Worm (Caenorhabditis elegans) whole organism, late embryonic: Measurements from ENCODE around the gene pak-2.
A peak's percentile ranks its signal among the peaks of the same experiment; 100 is the strongest.

Source experiments
- C08G9.2 ChIP-seq: sonication (generic microtip); optimal IDR thresholded peaks from 2 replicates; lab custom pipeline; 2016; ENCODE audit warnings: mild to moderate bottlenecking, missing genetic modification characterization, moderate library complexity, missing compliant biosample characterization
- C38D4.7 ChIP-seq: fragments of 200-800 bp; sonication (Bioruptor generic); optimal IDR thresholded peaks from 2 replicates; lab custom pipeline; 2018; ENCODE audit warnings: mild to moderate bottlenecking, missing genetic modification characterization, moderate library complexity, missing compliant biosample characterization
- F13H6.1 ChIP-seq: sonication (generic microtip); optimal IDR thresholded peaks from 2 replicates; lab custom pipeline; 2016; ENCODE audit warnings: missing genetic modification characterization, missing compliant biosample characterization
- K02D7.2 ChIP-seq: sonication (generic microtip); optimal IDR thresholded peaks from 2 replicates; lab custom pipeline; 2017; ENCODE audit warnings: mild to moderate bottlenecking, missing genetic modification characterization, missing compliant biosample characterization
- Y22D7AL.16 ChIP-seq: sonication (generic microtip); optimal IDR thresholded peaks from 2 replicates; lab custom pipeline; 2016; ENCODE audit warnings: missing genetic modification characterization, missing compliant biosample characterization
- ceh-14 ChIP-seq: sonication (generic microtip); optimal IDR thresholded peaks from 2 replicates; lab custom pipeline; 2016; ENCODE audit warnings: missing genotype, missing genetic modification characterization, missing compliant biosample characterization
- ceh-22 ChIP-seq: sonication (generic microtip); optimal IDR thresholded peaks from 2 replicates; lab custom pipeline; 2017; ENCODE audit warnings: missing biosample characterization, missing genetic modification characterization
- ceh-34 ChIP-seq: sonication (generic microtip); optimal IDR thresholded peaks from 2 replicates; lab custom pipeline; 2016; ENCODE audit warnings: mild to moderate bottlenecking, missing genetic modification characterization, missing compliant biosample characterization
- ceh-45 ChIP-seq: fragments of 200-800 bp; sonication (Bioruptor generic); IDR thresholded peaks from 2 replicates; pipeline ENCODE4 v1.3.6; 2022; ENCODE audit warnings: missing genetic modification reagents, missing genetic modification characterization, missing compliant biosample characterization
- ceh-48 ChIP-seq: sonication (generic microtip); optimal IDR thresholded peaks from 2 replicates; lab custom pipeline; 2016; ENCODE audit warnings: missing genetic modification characterization, inconsistent platforms, missing compliant biosample characterization
- che-1 ChIP-seq: sonication (generic microtip); optimal IDR thresholded peaks from 2 replicates; lab custom pipeline; 2016; ENCODE audit warnings: mild to moderate bottlenecking, missing genetic modification characterization, missing compliant biosample characterization
- dve-1 ChIP-seq: sonication (generic microtip); optimal IDR thresholded peaks from 2 replicates; lab custom pipeline; 2017; ENCODE audit warnings: antibody characterized with exemption, mild to moderate bottlenecking, missing genetic modification characterization, missing compliant biosample characterization
- elt-2 ChIP-seq: sonication (generic microtip); optimal IDR thresholded peaks from 2 replicates; lab custom pipeline; 2016; ENCODE audit warnings: missing genetic modification reagents, missing genetic modification characterization, missing compliant biosample characterization
- elt-4 ChIP-seq: sonication (generic microtip); optimal IDR thresholded peaks from 2 replicates; lab custom pipeline; 2016; ENCODE audit warnings: missing genetic modification characterization, missing compliant biosample characterization
- ets-4 ChIP-seq: sonication (generic microtip); optimal IDR thresholded peaks from 2 replicates; lab custom pipeline; 2016; ENCODE audit warnings: missing genetic modification characterization, missing compliant biosample characterization
- eyg-1 ChIP-seq: sonication (generic microtip); optimal IDR thresholded peaks from 2 replicates; lab custom pipeline; 2016; ENCODE audit warnings: missing genotype, missing genetic modification characterization, missing compliant biosample characterization
- fkh-10 ChIP-seq: fragments of 150-350 bp; optimal IDR thresholded peaks from 2 replicates; lab custom pipeline; 2014; ENCODE audit warnings: missing biosample characterization, missing genetic modification reagents, missing genetic modification characterization
- fkh-6 ChIP-seq: sonication (generic microtip); optimal IDR thresholded peaks from 2 replicates; lab custom pipeline; 2016; ENCODE audit warnings: missing genetic modification characterization, missing compliant biosample characterization
- gmeb-2 ChIP-seq: sonication (generic microtip); optimal IDR thresholded peaks from 2 replicates; lab custom pipeline; 2016; ENCODE audit warnings: missing genetic modification characterization, inconsistent platforms, missing compliant biosample characterization
- hlh-13 ChIP-seq: fragments of 200-800 bp; sonication (Bioruptor generic); optimal IDR thresholded peaks from 2 replicates; lab custom pipeline; 2018; ENCODE audit warnings: mild to moderate bottlenecking, missing genetic modification characterization, missing compliant biosample characterization
- hlh-15 ChIP-seq: sonication (generic microtip); optimal IDR thresholded peaks from 2 replicates; lab custom pipeline; 2016; ENCODE audit warnings: missing genetic modification characterization, missing compliant biosample characterization
- hlh-30 ChIP-seq: sonication (generic microtip); optimal IDR thresholded peaks from 2 replicates; lab custom pipeline; 2017; ENCODE audit warnings: antibody characterized with exemption, missing genetic modification characterization, missing compliant biosample characterization; ENCODE audit not compliant: insufficient read depth
- hlh-6 ChIP-seq: sonication (generic microtip); optimal IDR thresholded peaks from 2 replicates; lab custom pipeline; 2016; ENCODE audit warnings: missing genotype, missing genetic modification characterization, missing compliant biosample characterization
- lim-6 ChIP-seq: sonication (generic microtip); optimal IDR thresholded peaks from 2 replicates; lab custom pipeline; 2016; ENCODE audit warnings: missing genetic modification characterization, missing compliant biosample characterization
- lin-11 ChIP-seq: fragments of 200-800 bp; sonication (Bioruptor generic); optimal IDR thresholded peaks from 2 replicates; lab custom pipeline; 2018; ENCODE audit warnings: mild to moderate bottlenecking, missing genetic modification characterization, missing compliant biosample characterization
- madf-2 ChIP-seq: sonication (generic microtip); optimal IDR thresholded peaks from 2 replicates; lab custom pipeline; 2017; ENCODE audit warnings: missing genetic modification characterization, missing compliant biosample characterization
- nfya-1 ChIP-seq: sonication (generic microtip); optimal IDR thresholded peaks from 2 replicates; lab custom pipeline; 2017; ENCODE audit warnings: missing genetic modification characterization, mild to moderate bottlenecking, missing compliant biosample characterization, antibody characterized with exemption, moderate library complexity
- nhr-11 ChIP-seq: fragments of 150-350 bp; optimal IDR thresholded peaks from 2 replicates; lab custom pipeline; 2014; ENCODE audit warnings: missing biosample characterization, missing genetic modification characterization
- npax-4 ChIP-seq: sonication (generic microtip); optimal IDR thresholded peaks from 2 replicates; lab custom pipeline; 2016; ENCODE audit warnings: missing genetic modification characterization, missing compliant biosample characterization
- odd-2 ChIP-seq: sonication (generic microtip); optimal IDR thresholded peaks from 2 replicates; lab custom pipeline; 2017; ENCODE audit warnings: antibody characterized with exemption, mild to moderate bottlenecking, missing genetic modification characterization, missing compliant biosample characterization
- pat-9 ChIP-seq: fragments of 200-800 bp; sonication (Bioruptor generic); optimal IDR thresholded peaks from 2 replicates; lab custom pipeline; 2018; ENCODE audit warnings: mild to moderate bottlenecking, missing genetic modification characterization, moderate library complexity, missing compliant biosample characterization
- pax-1 ChIP-seq: fragments of 150-350 bp; optimal IDR thresholded peaks from 2 replicates; lab custom pipeline; 2014; ENCODE audit warnings: missing biosample characterization, missing genetic modification characterization
- pha-2 ChIP-seq: sonication (generic microtip); optimal IDR thresholded peaks from 2 replicates; lab custom pipeline; 2017; ENCODE audit warnings: mild to moderate bottlenecking, missing genetic modification characterization, missing compliant biosample characterization
- pha-4 ChIP-seq: fragments of 150-350 bp; optimal IDR thresholded peaks from 2 replicates; lab custom pipeline; 2018; ENCODE audit warnings: missing biosample characterization, missing genetic modification reagents, missing genetic modification characterization
- pqm-1 ChIP-seq: sonication (generic microtip); optimal IDR thresholded peaks from 2 replicates; lab custom pipeline; 2016; ENCODE audit warnings: missing genetic modification characterization, missing compliant biosample characterization
- pros-1 ChIP-seq: fragments of 150-350 bp; optimal IDR thresholded peaks from 2 replicates; lab custom pipeline; 2014; ENCODE audit warnings: missing biosample characterization, missing genetic modification reagents, missing genetic modification characterization
- ref-2 ChIP-seq: sonication (generic microtip); optimal IDR thresholded peaks from 2 replicates; lab custom pipeline; 2016; ENCODE audit warnings: missing genetic modification characterization, missing compliant biosample characterization
- rnt-1 ChIP-seq: sonication (generic microtip); optimal IDR thresholded peaks from 2 replicates; lab custom pipeline; 2016; ENCODE audit warnings: missing genetic modification characterization, missing compliant biosample characterization
- sdc-2 ChIP-seq: sonication (generic microtip); optimal IDR thresholded peaks from 2 replicates; lab custom pipeline; 2016; ENCODE audit warnings: missing genotype, missing genetic modification characterization, missing compliant biosample characterization
- sox-2 ChIP-seq: fragments of 200-800 bp; sonication (Bioruptor generic); IDR thresholded peaks from 2 replicates; pipeline ENCODE4 v1.3.6; 2022; ENCODE audit warnings: missing genetic modification reagents, missing genetic modification characterization, missing compliant biosample characterization
- sox-4 ChIP-seq: sonication (generic microtip); optimal IDR thresholded peaks from 2 replicates; lab custom pipeline; 2017; ENCODE audit warnings: mild to moderate bottlenecking, missing genetic modification characterization, inconsistent platforms, missing compliant biosample characterization
- syd-9 ChIP-seq: sonication (generic microtip); optimal IDR thresholded peaks from 2 replicates; lab custom pipeline; 2016; ENCODE audit warnings: mild to moderate bottlenecking, missing genetic modification characterization, moderate library complexity, missing compliant biosample characterization
- tbx-7 ChIP-seq: sonication (generic microtip); optimal IDR thresholded peaks from 2 replicates; lab custom pipeline; 2016; ENCODE audit warnings: missing genotype, missing genetic modification characterization, missing compliant biosample characterization
- ttx-3 ChIP-seq: sonication (generic microtip); optimal IDR thresholded peaks from 2 replicates; lab custom pipeline; 2016; ENCODE audit warnings: missing genetic modification reagents, missing genetic modification characterization, missing compliant biosample characterization
- zip-5 ChIP-seq: sonication (generic microtip); optimal IDR thresholded peaks from 2 replicates; lab custom pipeline; 2016; ENCODE audit warnings: missing genetic modification characterization, missing compliant biosample characterization
- ztf-16 ChIP-seq: sonication (generic microtip); optimal IDR thresholded peaks from 2 replicates; lab custom pipeline; 2017; ENCODE audit warnings: missing genetic modification characterization, missing compliant biosample characterization

pak-2 gene

DNA sequence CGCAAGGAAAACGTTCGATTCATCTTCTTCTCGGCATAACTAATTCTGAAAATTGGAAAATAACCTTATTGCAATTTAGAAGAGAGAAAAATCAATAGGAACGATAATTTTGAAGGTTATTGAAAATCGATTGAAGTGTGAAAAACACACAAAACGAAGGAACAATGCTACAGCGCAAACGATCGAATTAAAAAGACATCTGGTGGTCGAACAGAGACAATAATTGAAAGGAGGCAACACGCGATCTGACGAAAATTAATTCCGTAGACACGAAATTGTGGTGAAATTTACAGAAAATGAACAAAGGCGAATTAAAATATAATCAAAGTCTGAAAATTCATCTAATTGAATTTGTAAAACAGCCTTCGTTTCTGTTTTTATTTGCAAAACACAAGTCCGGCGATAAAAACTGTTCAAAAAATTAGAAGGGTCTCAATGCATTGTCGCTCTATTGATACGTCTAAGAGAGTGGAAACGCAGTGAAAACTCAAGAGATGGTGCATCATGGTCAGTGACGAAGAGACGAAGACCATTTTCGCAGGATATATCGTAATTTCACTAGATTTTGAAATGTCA is at the start of gene pak-2 (continued):
- TF ChIP-seq sox-4 (tag; lab: Kevin White, UChicago) (peak; percentile 0), ceh-14 (tag; lab: Kevin White, UChicago) (peak; percentile 95), eyg-1 (peak; percentile 57), sdc-2 (peak; percentile 36), pqm-1 (tag; lab: Kevin White, UChicago) (peak; percentile 64), gmeb-2 (tag; lab: Kevin White, UChicago) (peak; percentile 39), ceh-22 (tag; lab: Kevin White, UChicago) (no peak), pros-1 (no peak), nfya-1 (tag; lab: Kevin White, UChicago) (peak; percentile 54), ceh-45 (GFP tag; lab: Robert Waterston, UW) (no peak), pha-4 (tag; lab: Kevin White, UChicago) (no peak), zip-5 (tag; lab: Kevin White, UChicago) (peak; percentile 94), ttx-3 (tag; lab: Kevin White, UChicago) (peak; percentile 47), fkh-10 (GFP tag; lab: Kevin White, UChicago) (no peak), madf-2 (tag; lab: Kevin White, UChicago) (peak; percentile 45), F13H6.1 (tag; lab: Kevin White, UChicago) (peak; percentile 91), hlh-6 (tag; lab: Kevin White, UChicago) (peak; percentile 73)

ce11 chrV:11087519-11087998 is 48.3 kb upstream of the pak-2 start, which contains the start of gene Y42A5A.1:
Y42A5A.1 (plus strand) TSS chrV:11087948.
- TF ChIP-seq odd-2 (tag; lab: Kevin White, UChicago) (no peak), pha-4 (tag; lab: Kevin White, UChicago) (no peak), tbx-7 (tag; lab: Kevin White, UChicago) (no peak), zip-5 (tag; lab: Kevin White, UChicago) (no peak), ref-2 (tag; lab: Kevin White, UChicago) (no peak), ceh-14 (tag; lab: Kevin White, UChicago) (no peak), sox-4 (tag; lab: Kevin White, UChicago) (no peak), syd-9 (tag; lab: Kevin White, UChicago) (no peak), sdc-2 (no peak), ztf-16 (tag; lab: Kevin White, UChicago) (no peak)

DNA sequence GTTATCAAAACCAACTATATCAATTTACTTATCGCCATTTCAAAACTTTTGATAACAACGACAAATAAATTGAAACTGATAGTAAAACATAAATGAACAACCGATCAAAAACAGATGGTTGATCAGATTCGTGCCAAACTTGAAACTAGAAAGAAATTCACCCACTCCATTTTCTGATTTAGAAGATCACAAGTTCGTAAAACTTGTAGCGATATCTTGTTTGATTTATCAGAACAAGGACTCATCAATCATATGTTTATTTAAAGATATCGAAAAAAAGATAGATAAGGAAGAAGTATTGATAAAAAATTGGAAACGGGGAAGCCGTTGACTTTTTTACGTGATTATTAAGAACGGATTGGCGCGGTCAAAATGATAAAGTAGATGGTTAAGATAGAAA is 47.9 kb upstream of the pak-2 start:
- TF ChIP-seq C08G9.2 (no peak), pax-1 (no peak), sox-4 (tag; lab: Kevin White, UChicago) (no peak), hlh-15 (no peak), elt-2 (tag; lab: Kevin White, UChicago) (peak; percentile 98)

ce11 chrV:11083691-11084090 is 44.5 kb upstream of the pak-2 start:
- peak; percentile 76 for TF ChIP-seq pat-9 (tag; lab: Kevin White, UChicago)
- TF ChIP-seq ceh-34 (tag; lab: Kevin White, UChicago) = no peak
- no peak for TF ChIP-seq lim-6
- TF ChIP-seq pqm-1 (tag; lab: Kevin White, UChicago) = no peak
- TF ChIP-seq Y22D7AL.16 (tag; lab: Kevin White, UChicago) = no peak
- TF ChIP-seq pha-2 (tag; lab: Kevin White, UChicago) = peak; percentile 55
- no peak for TF ChIP-seq eyg-1
- TF ChIP-seq fkh-10 (GFP tag; lab: Kevin White, UChicago) = no peak
- no peak for TF ChIP-seq K02D7.2 (tag; lab: Kevin White, UChicago)
- no peak for TF ChIP-seq lin-11 (tag; lab: Kevin White, UChicago)
- peak; percentile 72 for TF ChIP-seq rnt-1 (tag; lab: Kevin White, UChicago)
- no peak for TF ChIP-seq che-1 (tag; lab: Kevin White, UChicago)
- TF ChIP-seq sox-2 (GFP tag; lab: Robert Waterston, UW) = no peak
- no peak for TF ChIP-seq nhr-11 (tag; lab: Kevin White, UChicago)
- TF ChIP-seq ceh-48 (tag; lab: Kevin White, UChicago) = no peak
- TF ChIP-seq fkh-6 (tag; lab: Kevin White, UChicago) = no peak
- no peak for TF ChIP-seq pha-4 (tag; lab: Kevin White, UChicago)
- TF ChIP-seq hlh-30 (tag; lab: Kevin White, UChicago) = no peak
- no peak for TF ChIP-seq C38D4.7
- TF ChIP-seq npax-4 (tag; lab: Kevin White, UChicago) = no peak
- peak; percentile 62 for TF ChIP-seq ceh-22 (tag; lab: Kevin White, UChicago)
- TF ChIP-seq dve-1 (tag; lab: Kevin White, UChicago) = no peak
- peak; percentile 1 for TF ChIP-seq ets-4 (tag; lab: Kevin White, UChicago)
- no peak for TF ChIP-seq ceh-45 (GFP tag; lab: Robert Waterston, UW)
- TF ChIP-seq zip-5 (tag; lab: Kevin White, UChicago) = no peak
- TF ChIP-seq elt-4 (tag; lab: Kevin White, UChicago) = no peak
- no peak for TF ChIP-seq hlh-13 (GFP tag; lab: Kevin White, UChicago)
